Worm (Caenorhabditis elegans): ENCODE data around the gene F35E12.6.

The F35E12.6 gene

ce11 chrV:13736147-13736546 lies at the start of gene F35E12.6:
F35E12.6 (minus strand) TSS chrV:13736247.
- no peak for TF ChIP-seq dao-5 (tag; optimal IDR thresholded peaks at IDR 0.05)

- TF ChIP-seq W03F9.2 (tag; optimal IDR thresholded peaks at IDR 0.05) (no peak), dao-5 (tag; optimal IDR thresholded peaks at IDR 0.05) (no peak), him-1 (tag; optimal IDR thresholded peaks at IDR 0.05) (no peak)
Observed at ce11 chrV:13785767-13786166, 49.7 kb upstream of the F35E12.6 start.

ce11 chrV:13782190-13782589 lies 46.1 kb upstream of the F35E12.6 start, which contains the start of gene decr-1.1:
decr-1.1 (plus strand) TSS chrV:13782399.
- TF ChIP-seq W03F9.2 (tag; optimal IDR thresholded peaks at IDR 0.05) (no peak), him-1 (tag; optimal IDR thresholded peaks at IDR 0.05) (no peak), dao-5 (tag; optimal IDR thresholded peaks at IDR 0.05) (no peak)

- TF ChIP-seq dao-5 (tag; optimal IDR thresholded peaks at IDR 0.05) (no peak), him-1 (tag; optimal IDR thresholded peaks at IDR 0.05) (no peak), W03F9.2 (tag; optimal IDR thresholded peaks at IDR 0.05) (no peak)
Observed at ce11 chrV:13780902-13781301, 44.9 kb upstream of the F35E12.6 start.

ce11 chrV:13777857-13778256 lies 41.8 kb upstream of the F35E12.6 start, which contains the start of gene F53C11.9:
F53C11.9 (plus strand) TSS chrV:13778015.
- TF ChIP-seq him-1 (tag; optimal IDR thresholded peaks at IDR 0.05) (no peak), dao-5 (tag; optimal IDR thresholded peaks at IDR 0.05) (no peak), W03F9.2 (tag; optimal IDR thresholded peaks at IDR 0.05) (no peak)

- no peak for TF ChIP-seq W03F9.2 (tag; optimal IDR thresholded peaks at IDR 0.05)
- no peak for TF ChIP-seq him-1 (tag; optimal IDR thresholded peaks at IDR 0.05)
- no peak for TF ChIP-seq dao-5 (tag; optimal IDR thresholded peaks at IDR 0.05)
Observed at ce11 chrV:13775529-13775928, 39.5 kb upstream of the F35E12.6 start, which contains the start of gene F53C11.1. F53C11.1 (plus strand) TSS chrV:13775796.

- TF ChIP-seq W03F9.2 (tag; optimal IDR thresholded peaks at IDR 0.05), result no peak
- no peak for TF ChIP-seq him-1 (tag; optimal IDR thresholded peaks at IDR 0.05)
- TF ChIP-seq dao-5 (tag; optimal IDR thresholded peaks at IDR 0.05), result no peak
Observed at ce11 chrV:13771209-13771608, 35.2 kb upstream of the F35E12.6 start, which contains the start of gene F20G2.5. F20G2.5 (plus strand) TSS chrV:13771509.

ce11 chrV:13768941-13769436 lies 32.9 kb upstream of the F35E12.6 start, which contains the start of gene nas-24:
nas-24 (plus strand) TSS chrV:13769386.
- TF ChIP-seq W03F9.2 (tag; optimal IDR thresholded peaks at IDR 0.05) (no peak), him-1 (tag; optimal IDR thresholded peaks at IDR 0.05) (no peak), dao-5 (tag; optimal IDR thresholded peaks at IDR 0.05) (no peak)

ce11 chrV:13768388-13768787 lies 32.3 kb upstream of the F35E12.6 start, which contains the start of gene F20G2.3:
F20G2.3 (minus strand) TSS chrV:13768488.
- TF ChIP-seq W03F9.2 (tag; optimal IDR thresholded peaks at IDR 0.05) (no peak), dao-5 (tag; optimal IDR thresholded peaks at IDR 0.05) (no peak), him-1 (tag; optimal IDR thresholded peaks at IDR 0.05) (no peak)

ce11 chrV:13763723-13764122 lies 27.7 kb upstream of the F35E12.6 start:
- no peak for TF ChIP-seq W03F9.2 (tag; optimal IDR thresholded peaks at IDR 0.05)

- no peak for TF ChIP-seq him-1 (tag; optimal IDR thresholded peaks at IDR 0.05)
- TF ChIP-seq W03F9.2 (tag; optimal IDR thresholded peaks at IDR 0.05), result no peak
- TF ChIP-seq dao-5 (tag; optimal IDR thresholded peaks at IDR 0.05), result no peak
Observed at ce11 chrV:13762426-13763127, 26.5 kb upstream of the F35E12.6 start, which contains the start of gene F20G2.6. F20G2.6 (plus strand) TSS chrV:13763077.

ce11 chrV:13757349-13757748 lies 21.3 kb upstream of the F35E12.6 start:
- TF ChIP-seq dao-5 (tag; optimal IDR thresholded peaks at IDR 0.05) (no peak), him-1 (tag; optimal IDR thresholded peaks at IDR 0.05) (no peak), W03F9.2 (tag; optimal IDR thresholded peaks at IDR 0.05) (no peak)

ce11 chrV:13756359-13757091 lies 20.5 kb upstream of the F35E12.6 start, which contains the start of gene F20G2.2:
F20G2.2 (minus strand) TSS chrV:13756409.
- no peak for TF ChIP-seq him-1 (tag; optimal IDR thresholded peaks at IDR 0.05)
- no peak for TF ChIP-seq dao-5 (tag; optimal IDR thresholded peaks at IDR 0.05)
- TF ChIP-seq W03F9.2 (tag; optimal IDR thresholded peaks at IDR 0.05), result no peak

- no peak for TF ChIP-seq W03F9.2 (tag; optimal IDR thresholded peaks at IDR 0.05)
- TF ChIP-seq dao-5 (tag; optimal IDR thresholded peaks at IDR 0.05), result no peak
- no peak for TF ChIP-seq him-1 (tag; optimal IDR thresholded peaks at IDR 0.05)
Observed at ce11 chrV:13753481-13753880, 17.4 kb upstream of the F35E12.6 start, which contains the start of gene F20G2.1. F20G2.1 (minus strand) TSS chrV:13753581.
